1 fruit fly cellular context compared by ENCODE assay signal in genomic region chr3L:15924811-15925437, dm6.
TF ChIP-seq lines count a peak whose summit lies in the region.

Gene sff (minus strand): TSS chr3L:15924861.

TF ChIP-seq in whole organism, embryonic, 481 proteins besides CTCF, POLR2A, EP300 and RAD21 (continued from another document):
- peak; percentile 35 for TF ChIP-seq pb (GFP tag; optimal IDR thresholded peaks at IDR 0.05; lab: Kevin White, UChicago)
- peak; percentile 78 for TF ChIP-seq danr (GFP tag; IDR thresholded peaks at IDR 0.05; lab: Robert Waterston, UW)
- TF ChIP-seq CG18011 (GFP tag; optimal IDR thresholded peaks at IDR 0.05; lab: Kevin White, UChicago): peak; percentile 61
- peak; percentile 80 for TF ChIP-seq nau (GFP tag; optimal IDR thresholded peaks at IDR 0.05; lab: Kevin White, UChicago)
- TF ChIP-seq CG17186 (GFP tag; optimal IDR thresholded peaks at IDR 0.05; lab: Kevin White, UChicago): peak; percentile 63
- TF ChIP-seq Hmr (GFP tag; optimal IDR thresholded peaks at IDR 0.05; lab: Kevin White, UChicago): peak; percentile 85
- peak; percentile 20 for TF ChIP-seq grn (GFP tag; optimal IDR thresholded peaks at IDR 0.05; lab: Kevin White, UChicago)
- peak; percentile 87 for TF ChIP-seq nerfin-1 (tag; optimal IDR thresholded peaks at IDR 0.05; lab: Kevin White, UChicago)
- TF ChIP-seq CG9437 (GFP tag; optimal IDR thresholded peaks at IDR 0.05; lab: Kevin White, UChicago): peak; percentile 77
- TF ChIP-seq tna (GFP tag; IDR thresholded peaks at IDR 0.05; lab: Robert Waterston, UW; ENCODE audit: partially characterized antibody): no peak
- TF ChIP-seq pros (GFP tag; optimal IDR thresholded peaks at IDR 0.05; lab: Kevin White, UChicago): no peak
- TF ChIP-seq CG16863 (GFP tag; optimal IDR thresholded peaks at IDR 0.05; lab: Kevin White, UChicago): peak; percentile 72
- TF ChIP-seq Abd-B (GFP tag; optimal IDR thresholded peaks at IDR 0.05; lab: Kevin White, UChicago): peak; percentile 89
- peak; percentile 81 for TF ChIP-seq Hand (GFP tag; optimal IDR thresholded peaks at IDR 0.05; lab: Kevin White, UChicago)
- peak; percentile 89 for TF ChIP-seq NfI (GFP tag; optimal IDR thresholded peaks at IDR 0.05; lab: Kevin White, UChicago)
- peak; percentile 86 for TF ChIP-seq slbo (GFP tag; IDR thresholded peaks at IDR 0.05; lab: Robert Waterston, UW)
- peak; percentile 43 for TF ChIP-seq eyg (GFP tag; optimal IDR thresholded peaks at IDR 0.05; lab: Kevin White, UChicago)
- peak; percentile 19; the same call in 1 of the 2 replicates for TF ChIP-seq hbn (GFP tag; IDR thresholded peaks at IDR 0.05; lab: Robert Waterston, UW; ENCODE audit: partially characterized antibody)
- TF ChIP-seq otp (GFP tag; IDR thresholded peaks at IDR 0.05; lab: Robert Waterston, UW): peak; percentile 86
- TF ChIP-seq Spps (tag; optimal IDR thresholded peaks at IDR 0.05; lab: Kevin White, UChicago): peak; percentile 86
- peak; percentile 62 for TF ChIP-seq CG15011 (GFP tag; optimal IDR thresholded peaks at IDR 0.05; lab: Kevin White, UChicago)
- peak; percentile 52 for TF ChIP-seq CG13287 (GFP tag; IDR thresholded peaks at IDR 0.05; lab: Robert Waterston, UW; ENCODE audit: partially characterized antibody)
- peak in 1 of 2 experiments; percentile 38 for TF ChIP-seq crp (GFP tag; optimal IDR thresholded peaks at IDR 0.05; lab: Kevin White, UChicago)
- peak; percentile 77 for TF ChIP-seq fd64A (GFP tag; optimal IDR thresholded peaks at IDR 0.05; lab: Kevin White, UChicago)
- TF ChIP-seq gsb (GFP tag; IDR thresholded peaks at IDR 0.05; lab: Robert Waterston, UW): peak; percentile 69
- peak; percentile 91 for TF ChIP-seq gem (tag; optimal IDR thresholded peaks at IDR 0.05; lab: Kevin White, UChicago)
- peak; percentile 82 for TF ChIP-seq ase (GFP tag; IDR thresholded peaks at IDR 0.05; lab: Robert Waterston, UW)
- peak; percentile 87 for TF ChIP-seq Rx (GFP tag; IDR thresholded peaks at IDR 0.05; lab: Robert Waterston, UW)
- TF ChIP-seq sna (GFP tag; IDR thresholded peaks at IDR 0.05; lab: Robert Waterston, UW; ENCODE audit: partially characterized antibody): no peak
- peak; percentile 85 for TF ChIP-seq E2f2 (GFP tag; IDR thresholded peaks at IDR 0.05; lab: Robert Waterston, UW)
- peak; percentile 34 for TF ChIP-seq Sry-β (GFP tag; optimal IDR thresholded peaks at IDR 0.05; lab: Kevin White, UChicago)
- peak; percentile 91 for TF ChIP-seq lmd (GFP tag; IDR thresholded peaks at IDR 0.05; lab: Robert Waterston, UW)
- TF ChIP-seq CG34422 (GFP tag; IDR thresholded peaks at IDR 0.05; lab: Robert Waterston, UW): peak; percentile 92
- TF ChIP-seq CG17829 (tag; optimal IDR thresholded peaks at IDR 0.05; lab: Kevin White, UChicago): peak; percentile 91
- peak; percentile 86; the same call in 1 of the 2 replicates for TF ChIP-seq ranshi (GFP tag; IDR thresholded peaks at IDR 0.05; lab: Robert Waterston, UW)
- TF ChIP-seq Hsf (GFP tag; optimal IDR thresholded peaks at IDR 0.05; lab: Kevin White, UChicago): peak; percentile 75
- peak; percentile 89 for TF ChIP-seq CG33557 (GFP tag; optimal IDR thresholded peaks at IDR 0.05; lab: Kevin White, UChicago)
- TF ChIP-seq twi (tag; optimal IDR thresholded peaks at IDR 0.05; lab: Kevin White, UChicago): peak; percentile 83
- TF ChIP-seq CG15696 (tag; optimal IDR thresholded peaks at IDR 0.05; lab: Kevin White, UChicago): peak; percentile 91
- peak; percentile 95 for TF ChIP-seq sens (GFP tag; lab: Kevin White, UChicago)
- peak; percentile 86 for TF ChIP-seq CG12071 (GFP tag; optimal IDR thresholded peaks at IDR 0.05; lab: Kevin White, UChicago)
- TF ChIP-seq gcm (GFP tag; optimal IDR thresholded peaks at IDR 0.05; lab: Kevin White, UChicago): peak; percentile 71
- peak; percentile 93 for TF ChIP-seq chm (GFP tag; IDR thresholded peaks at IDR 0.05; lab: Robert Waterston, UW)
- TF ChIP-seq Hr3 (GFP tag; optimal IDR thresholded peaks at IDR 0.05; lab: Kevin White, UChicago): peak; percentile 89
- peak; percentile 67 for TF ChIP-seq ac (GFP tag; optimal IDR thresholded peaks at IDR 0.05; lab: Kevin White, UChicago)
TF ChIP-seq in whole organism, embryonic: peak in this region for 421.
